Fruit fly (Drosophila melanogaster): ENCODE data around the gene Pnn.

- TF ChIP-seq CG12768 (GFP tag; optimal IDR thresholded peaks at IDR 0.05) (peak; percentile 70), toe (GFP tag; optimal IDR thresholded peaks at IDR 0.05) (peak; percentile 92), CG33017 (tag; optimal IDR thresholded peaks at IDR 0.05) (peak; percentile 53)
Observed at dm6 chr3R:9777941-9778360, 37.3 kb downstream of the Pnn start, which contains the start of gene RpS29.
